Worm (Caenorhabditis elegans): ENCODE results near the gene tmem-184.

tmem-184 gene

ce11 chrX:14708176-14708642 is 1.5 kb upstream of the tmem-184 start (continued):
- TF ChIP-seq nhr-120 (GFP tag; IDR thresholded peaks at IDR 0.05) (no peak), zim-3 (tag; optimal IDR thresholded peaks at IDR 0.05) (no peak), Y95B8A.8 (GFP tag; IDR thresholded peaks at IDR 0.05) (no peak), lir-1 (GFP tag; conservative IDR thresholded peaks at IDR 0.05) (no peak), nhr-179 (tag; optimal IDR thresholded peaks at IDR 0.05) (no peak), F23B12.7 (tag; optimal IDR thresholded peaks at IDR 0.05; ENCODE audit: insufficient read depth) (no peak), C06A6.2 (GFP tag; conservative IDR thresholded peaks at IDR 0.05) (peak; percentile 89), ztf-22 (GFP tag; optimal IDR thresholded peaks at IDR 0.05) (no peak), cebp-1 (GFP tag; IDR thresholded peaks at IDR 0.05) (peak; percentile 68), cebp-1 (tag; optimal IDR thresholded peaks at IDR 0.05) (peak; percentile 90), hlh-26 (GFP tag; conservative IDR thresholded peaks at IDR 0.05) (no peak), pha-4 (tag; optimal IDR thresholded peaks at IDR 0.05) (no peak), rcor-1 (GFP tag; IDR thresholded peaks at IDR 0.05) (peak; percentile 77), Y67H2A.10 (GFP tag; conservative IDR thresholded peaks at IDR 0.05) (no peak), F52B5.7 (tag; optimal IDR thresholded peaks at IDR 0.05) (peak; percentile 85), madf-8 (GFP tag; conservative IDR thresholded peaks at IDR 0.05) (no peak), let-607 (tag; optimal IDR thresholded peaks at IDR 0.05) (peak; percentile 33 to 71), F57C9.4 (tag; optimal IDR thresholded peaks at IDR 0.05) (no peak), ztf-3 (GFP tag; optimal IDR thresholded peaks at IDR 0.05) (no peak), madf-6 (GFP tag; IDR thresholded peaks at IDR 0.05) (0 out of 2 replicates have a peak, but pooled peaks have one; percentile 22), gei-17 (GFP tag; optimal IDR thresholded peaks at IDR 0.05) (peak; percentile 82), unc-62 (GFP tag; optimal IDR thresholded peaks at IDR 0.05) (no peak), ceh-27 (GFP tag; optimal IDR thresholded peaks at IDR 0.05) (peak; percentile 92), aptf-2 (GFP tag; conservative IDR thresholded peaks at IDR 0.05) (no peak), fkh-3 (tag; optimal IDR thresholded peaks at IDR 0.05) (no peak), ztf-28 (GFP tag; IDR thresholded peaks at IDR 0.05) (no peak), bed-2 (GFP tag; IDR thresholded peaks at IDR 0.05) (no peak), mxl-1 (tag; optimal IDR thresholded peaks at IDR 0.05) (no peak), ceh-40 (GFP tag; IDR thresholded peaks at IDR 0.05) (no peak), F10E7.11 (tag; optimal IDR thresholded peaks at IDR 0.05) (no peak), egl-44 (GFP tag; IDR thresholded peaks at IDR 0.05) (peak; percentile 62; the same call in 1 of the 2 replicates), attf-3 (GFP tag; conservative IDR thresholded peaks at IDR 0.05) (no peak), B0019.2 (GFP tag; conservative IDR thresholded peaks at IDR 0.05) (no peak), lin-26 (GFP tag; IDR thresholded peaks at IDR 0.05) (0 out of 2 replicates have a peak, but pooled peaks have one; percentile 60), akir-1 (GFP tag; optimal IDR thresholded peaks at IDR 0.05) (no peak), lin-40 (tag; optimal IDR thresholded peaks at IDR 0.05) (peak; percentile 95), tlf-1 (GFP tag; optimal IDR thresholded peaks at IDR 0.05) (no peak), sdz-38 (tag; optimal IDR thresholded peaks at IDR 0.05) (no peak), B0261.1 (tag; optimal IDR thresholded peaks at IDR 0.05) (no peak), F39B2.1 (GFP tag; IDR thresholded peaks at IDR 0.05) (no peak), rec-8 (tag; optimal IDR thresholded peaks at IDR 0.05) (no peak), Y79H2A.3 (GFP tag; conservative IDR thresholded peaks at IDR 0.05) (no peak), ekl-4 (GFP tag; IDR thresholded peaks at IDR 0.05) (no peak), attf-5 (GFP tag; optimal IDR thresholded peaks at IDR 0.05) (peak; percentile 95), F57A8.1 (GFP tag; optimal IDR thresholded peaks at IDR 0.05) (no peak), somi-1 (GFP tag; optimal IDR thresholded peaks at IDR 0.05) (peak; percentile 89), unc-130 (GFP tag; optimal IDR thresholded peaks at IDR 0.05) (no peak), hmg-20 (GFP tag; IDR thresholded peaks at IDR 0.05) (no peak), nfyb-1 (GFP tag; IDR thresholded peaks at IDR 0.05) (peak; percentile 91)

Measured in whole organism, young adult.